Worm (Caenorhabditis elegans) whole organism, mixed stage, embryonic: ENCODE measurements around the gene nas-17.

Experiments
- M03D4.4 ChIP-seq: sonication (generic microtip); optimal IDR thresholded peaks from 2 replicates; lab custom pipeline; 2017; ENCODE audit warnings: mild to moderate bottlenecking, missing genetic modification characterization, missing compliant biosample characterization
- blmp-1 ChIP-seq: fragments of 150-350 bp; optimal IDR thresholded peaks from 2 replicates; lab custom pipeline; 2014; ENCODE audit warnings: missing biosample characterization, missing genetic modification characterization
- ceh-39 ChIP-seq: fragments of 150-350 bp; optimal IDR thresholded peaks from 2 replicates; lab custom pipeline; 2014; ENCODE audit warnings: missing biosample characterization, missing genetic modification characterization
- ceh-43 ChIP-seq: fragments of 200-800 bp; sonication (Bioruptor generic); optimal IDR thresholded peaks from 2 replicates; lab custom pipeline; 2018; ENCODE audit warnings: mild to moderate bottlenecking, missing genetic modification characterization, moderate library complexity, missing compliant biosample characterization
- ceh-83 ChIP-seq: fragments of 200-800 bp; sonication (Bioruptor generic); optimal IDR thresholded peaks from 2 replicates; lab custom pipeline; 2018; ENCODE audit warnings: mild to moderate bottlenecking, missing genetic modification characterization, missing compliant biosample characterization
- ces-1 ChIP-seq: fragments of 150-350 bp; optimal IDR thresholded peaks from 2 replicates; lab custom pipeline; 2014; ENCODE audit warnings: missing biosample characterization, missing genetic modification reagents, missing genetic modification characterization
- cnd-1 ChIP-seq: fragments of 200-800 bp; sonication (Bioruptor generic); optimal IDR thresholded peaks from 2 replicates; lab custom pipeline; 2018; ENCODE audit warnings: mild to moderate bottlenecking, missing genetic modification characterization, missing compliant biosample characterization
- elt-1 ChIP-seq: sonication (generic microtip); optimal IDR thresholded peaks from 2 replicates; lab custom pipeline; 2017; ENCODE audit warnings: missing genetic modification characterization, mild to moderate bottlenecking, missing compliant biosample characterization, antibody characterized with exemption, moderate library complexity, borderline replicate concordance; ENCODE audit not compliant: insufficient read depth
- elt-3 ChIP-seq: fragments of 150-350 bp; optimal IDR thresholded peaks from 2 replicates; lab custom pipeline; 2014; ENCODE audit warnings: missing biosample characterization, missing genetic modification characterization
- flh-1 ChIP-seq: fragments of 200-800 bp; sonication (Bioruptor generic); optimal IDR thresholded peaks from 2 replicates; lab custom pipeline; 2018; ENCODE audit warnings: mild to moderate bottlenecking, missing genetic modification characterization, moderate library complexity, missing compliant biosample characterization
- ham-2 ChIP-seq: fragments of 200-800 bp; sonication (Bioruptor generic); optimal IDR thresholded peaks from 2 replicates; lab custom pipeline; 2018; ENCODE audit warnings: mild to moderate bottlenecking, missing genetic modification characterization, missing compliant biosample characterization
- hlh-1 ChIP-seq: fragments of 150-350 bp; optimal IDR thresholded peaks from 2 replicates; lab custom pipeline; 2014; ENCODE audit warnings: missing biosample characterization, missing genetic modification reagents, missing genetic modification characterization
- lin-13 ChIP-seq: fragments of 150-350 bp; optimal IDR thresholded peaks from 2 replicates; lab custom pipeline; 2014; ENCODE audit warnings: missing biosample characterization, missing genetic modification characterization
- lin-32 ChIP-seq: fragments of 200-800 bp; sonication (Bioruptor generic); optimal IDR thresholded peaks from 2 replicates; lab custom pipeline; 2018; ENCODE audit warnings: mild to moderate bottlenecking, missing genetic modification characterization, missing compliant biosample characterization
- lsy-2 ChIP-seq: fragments of 150-350 bp; optimal IDR thresholded peaks from 2 replicates; lab custom pipeline; 2014; ENCODE audit warnings: missing biosample characterization, missing genetic modification characterization
- mep-1 ChIP-seq: fragments of 150-350 bp; optimal IDR thresholded peaks from 2 replicates; lab custom pipeline; 2017; ENCODE audit warnings: missing biosample characterization, missing genetic modification reagents, missing genetic modification characterization, inconsistent platforms
- mls-2 ChIP-seq: sonication (generic microtip); optimal IDR thresholded peaks from 2 replicates; lab custom pipeline; 2016; ENCODE audit warnings: mild to moderate bottlenecking, missing genetic modification characterization, moderate library complexity, missing compliant biosample characterization
- nhr-12 ChIP-seq: fragments of 150-350 bp; optimal IDR thresholded peaks from 2 replicates; lab custom pipeline; 2014; ENCODE audit warnings: missing biosample characterization, missing genetic modification characterization
- nhr-2 ChIP-seq: fragments of 150-350 bp; optimal IDR thresholded peaks from 2 replicates; lab custom pipeline; 2014; ENCODE audit warnings: missing biosample characterization, missing genetic modification characterization
- nhr-237 ChIP-seq: fragments of 150-350 bp; optimal IDR thresholded peaks from 2 replicates; lab custom pipeline; 2014; ENCODE audit warnings: missing biosample characterization, missing genetic modification characterization
- nhr-28 ChIP-seq: fragments of 150-350 bp; optimal IDR thresholded peaks from 2 replicates; lab custom pipeline; 2014; ENCODE audit warnings: missing biosample characterization, missing genetic modification characterization
- nhr-76 ChIP-seq: sonication (generic microtip); optimal IDR thresholded peaks from 2 replicates; lab custom pipeline; 2017; ENCODE audit warnings: missing biosample characterization, missing genetic modification characterization
- sem-2 ChIP-seq: fragments of 200-800 bp; sonication (Bioruptor generic); optimal IDR thresholded peaks from 2 replicates; lab custom pipeline; 2018; ENCODE audit warnings: mild to moderate bottlenecking, missing genetic modification characterization, missing compliant biosample characterization
- snpc-4 ChIP-seq: fragments of 150-350 bp; optimal IDR thresholded peaks from 2 replicates; lab custom pipeline; 2014; ENCODE audit warnings: missing biosample characterization, missing genetic modification characterization
- sptf-1 ChIP-seq: sonication (generic microtip); optimal IDR thresholded peaks from 2 replicates; lab custom pipeline; 2017; ENCODE audit warnings: mild to moderate bottlenecking, missing genetic modification characterization, moderate library complexity, missing compliant biosample characterization
- tbx-8 ChIP-seq: fragments of 200-800 bp; sonication (Bioruptor generic); optimal IDR thresholded peaks from 2 replicates; lab custom pipeline; 2018; ENCODE audit warnings: mild to moderate bottlenecking, missing genetic modification characterization, moderate library complexity, missing compliant biosample characterization
- unc-120 ChIP-seq: sonication (generic microtip); optimal IDR thresholded peaks from 2 replicates; lab custom pipeline; 2017; ENCODE audit warnings: missing genetic modification characterization, missing compliant biosample characterization; ENCODE audit not compliant: poor library complexity, severe bottlenecking
- unc-39 ChIP-seq: fragments of 150-350 bp; optimal IDR thresholded peaks from 2 replicates; lab custom pipeline; 2014; ENCODE audit warnings: missing biosample characterization, missing genetic modification characterization
- unc-62 ChIP-seq: fragments of 150-350 bp; optimal IDR thresholded peaks from 2 replicates; lab custom pipeline; 2014; ENCODE audit warnings: missing biosample characterization, missing genetic modification reagents, missing genetic modification characterization
- zip-8 ChIP-seq: fragments of 150-350 bp; optimal IDR thresholded peaks from 2 replicates; lab custom pipeline; 2014; ENCODE audit warnings: missing biosample characterization, missing genetic modification characterization
- ztf-11 ChIP-seq: fragments of 150-350 bp; optimal IDR thresholded peaks from 2 replicates; lab custom pipeline; 2014; ENCODE audit warnings: missing biosample characterization, missing genetic modification characterization

The nas-17 gene

DNA sequence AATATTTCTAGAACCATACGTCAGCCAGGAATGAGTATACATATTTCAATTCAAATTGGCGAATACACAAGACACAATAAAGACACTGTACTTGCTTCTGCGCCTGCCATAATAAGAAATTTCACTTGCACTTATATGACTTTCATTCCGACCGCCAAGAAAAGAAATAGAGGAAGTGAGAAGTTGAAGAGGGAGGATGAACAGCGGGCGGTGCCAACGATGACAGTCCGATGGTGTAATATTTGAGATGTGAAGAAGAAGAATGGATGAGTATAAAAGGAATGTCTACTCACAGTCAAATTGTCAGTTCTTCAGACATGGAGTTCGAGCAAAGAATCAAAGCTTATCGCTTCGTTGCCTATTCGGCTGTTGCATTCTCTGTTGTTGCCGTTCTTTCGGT lies 13.7 kb upstream of the nas-17 start, which contains the start of gene col-154:
TSS of gene col-154 (plus strand) at position 301 of the 400 bp plus-strand sequence.
- TF ChIP-seq blmp-1 (tag; lab: Kevin White, UChicago) (no peak), unc-120 (tag; lab: Kevin White, UChicago) (no peak), ceh-43 (no peak), ceh-39 (tag; lab: Kevin White, UChicago) (no peak), cnd-1 (tag; lab: Kevin White, UChicago) (no peak), hlh-1 (no peak), ztf-11 (no peak), nhr-2 (no peak)
- TF ChIP-seq, all 35 proteins: peak for 0

DNA sequence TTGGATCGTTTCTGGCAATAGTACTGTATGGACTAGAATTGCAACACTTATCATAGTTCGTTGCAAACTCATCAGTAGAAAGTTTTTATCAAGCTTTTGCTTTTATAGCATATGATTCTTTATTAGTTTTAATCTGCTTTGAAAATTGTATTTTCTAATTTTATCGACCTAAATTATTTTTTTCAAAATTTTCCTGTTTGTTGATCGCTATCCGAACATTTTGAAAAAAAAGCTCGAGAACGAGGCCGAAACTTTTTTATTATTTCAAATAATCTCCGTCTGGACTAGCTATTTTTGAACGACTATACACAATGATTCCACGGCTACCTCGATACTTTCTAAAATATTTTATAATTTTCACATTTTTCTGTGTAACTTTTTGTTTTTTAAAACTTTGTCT lies 12.3 kb upstream of the nas-17 start, which contains the start of gene F55C10.4:
TSS of gene F55C10.4 (plus strand) at position 301 of the 400 bp plus-strand sequence.
- no peak for TF ChIP-seq tbx-8
- no peak for TF ChIP-seq ceh-83 (GFP tag; lab: Kevin White, UChicago)
- no peak for TF ChIP-seq ham-2 (GFP tag; lab: Kevin White, UChicago)
- no peak for TF ChIP-seq nhr-76
- TF ChIP-seq ztf-11 = no peak
- no peak for TF ChIP-seq snpc-4
- TF ChIP-seq lin-32 (GFP tag; lab: Kevin White, UChicago) = no peak
- TF ChIP-seq nhr-237 (tag; lab: Kevin White, UChicago) = no peak
- TF ChIP-seq unc-62 (GFP tag; lab: Kevin White, UChicago) = no peak
- TF ChIP-seq sptf-1 (tag; lab: Kevin White, UChicago) = no peak
- TF ChIP-seq cnd-1 (tag; lab: Kevin White, UChicago) = no peak
- no peak for TF ChIP-seq nhr-12 (tag; lab: Kevin White, UChicago)
- no peak for TF ChIP-seq nhr-28 (tag; lab: Kevin White, UChicago)
- TF ChIP-seq ces-1 (GFP tag; lab: Kevin White, UChicago) = no peak
- no peak for TF ChIP-seq unc-39 (tag; lab: Kevin White, UChicago)
- TF ChIP-seq lin-13 (tag; lab: Kevin White, UChicago) = no peak
- no peak for TF ChIP-seq lsy-2 (tag; lab: Kevin White, UChicago)
- no peak for TF ChIP-seq zip-8
- TF ChIP-seq ceh-39 (tag; lab: Kevin White, UChicago) = no peak
- no peak for TF ChIP-seq mep-1
- TF ChIP-seq, all 35 proteins: peak for 0

DNA sequence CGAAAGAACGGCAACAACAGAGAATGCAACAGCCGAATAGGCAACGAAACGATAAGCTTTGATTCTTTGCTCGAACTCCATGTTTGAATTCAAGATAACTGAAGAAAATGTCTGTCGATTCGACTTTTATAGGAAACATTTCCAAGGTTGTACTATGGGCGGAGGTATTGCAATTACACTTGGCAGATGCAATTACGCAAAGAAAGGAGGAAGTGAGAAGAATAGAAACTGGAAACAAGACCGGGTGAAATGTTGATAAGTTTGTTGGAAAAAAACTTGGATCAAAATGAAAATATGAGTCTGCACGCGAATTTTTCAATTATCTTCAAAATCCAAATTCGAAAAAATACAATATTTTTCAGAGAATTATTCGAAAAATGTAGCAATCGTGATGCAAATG lies 8.9 kb upstream of the nas-17 start, which contains the start of gene col-155:
TSS of gene col-155 (minus strand) at position 101 of the 400 bp plus-strand sequence.
- no peak for TF ChIP-seq elt-3
- TF ChIP-seq ham-2 (GFP tag; lab: Kevin White, UChicago) = no peak
- TF ChIP-seq nhr-76 = no peak
- TF ChIP-seq blmp-1 (tag; lab: Kevin White, UChicago) = no peak
- no peak for TF ChIP-seq tbx-8
- TF ChIP-seq unc-120 (tag; lab: Kevin White, UChicago) = no peak
- no peak for TF ChIP-seq mep-1
- no peak for TF ChIP-seq nhr-12 (tag; lab: Kevin White, UChicago)
- no peak for TF ChIP-seq M03D4.4 (tag; lab: Kevin White, UChicago)
- TF ChIP-seq ceh-39 (tag; lab: Kevin White, UChicago) = no peak
- TF ChIP-seq snpc-4 = no peak
- no peak for TF ChIP-seq unc-39 (tag; lab: Kevin White, UChicago)
- TF ChIP-seq, all 35 proteins: peak for 0

DNA sequence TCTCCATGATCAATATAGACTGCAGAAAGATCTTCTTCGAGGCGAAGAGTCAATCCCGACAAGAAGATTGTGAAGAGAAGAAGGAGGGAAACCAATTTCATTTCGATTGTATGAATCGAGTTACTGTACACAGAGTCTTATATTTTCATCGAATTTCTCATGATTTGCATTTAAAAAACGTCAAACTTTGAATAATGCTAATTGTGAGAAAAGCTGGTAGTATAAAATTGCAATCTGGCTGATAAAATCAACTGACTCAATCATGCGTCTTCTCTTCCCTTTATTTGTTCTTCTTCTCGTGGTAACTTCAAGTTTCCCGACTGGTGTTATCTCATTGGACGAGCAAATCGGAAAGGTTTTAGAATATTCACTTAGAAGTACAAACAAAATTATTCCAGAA lies 8.3 kb upstream of the nas-17 start, which contains the start of the genes K03B8.11 and K03B8.14:
TSS of gene K03B8.11 (minus strand) at position 101 of the 400 bp plus-strand sequence.
TSS of gene K03B8.14 (plus strand) at position 110 of the 400 bp plus-strand sequence.
- TF ChIP-seq M03D4.4 (tag; lab: Kevin White, UChicago) (no peak), sem-2 (GFP tag; lab: Kevin White, UChicago) (no peak), mls-2 (no peak), zip-8 (no peak), nhr-28 (tag; lab: Kevin White, UChicago) (no peak), ceh-83 (GFP tag; lab: Kevin White, UChicago) (no peak), blmp-1 (tag; lab: Kevin White, UChicago) (no peak), nhr-237 (tag; lab: Kevin White, UChicago) (no peak), unc-120 (tag; lab: Kevin White, UChicago) (no peak), cnd-1 (tag; lab: Kevin White, UChicago) (no peak), elt-1 (tag; lab: Kevin White, UChicago) (no peak), flh-1 (GFP tag; lab: Kevin White, UChicago) (no peak), ces-1 (GFP tag; lab: Kevin White, UChicago) (no peak)
